Worm (Caenorhabditis elegans) whole organism, late embryonic: Measurements from ENCODE around the gene Y39A1A.20.

Experiments
- C08G9.2 ChIP-seq: sonication (generic microtip); optimal IDR thresholded peaks from 2 replicates; lab custom pipeline; 2016; ENCODE audit warnings: mild to moderate bottlenecking, missing genetic modification characterization, moderate library complexity, missing compliant biosample characterization
- C38D4.7 ChIP-seq: fragments of 200-800 bp; sonication (Bioruptor generic); optimal IDR thresholded peaks from 2 replicates; lab custom pipeline; 2018; ENCODE audit warnings: mild to moderate bottlenecking, missing genetic modification characterization, moderate library complexity, missing compliant biosample characterization
- F13H6.1 ChIP-seq: sonication (generic microtip); optimal IDR thresholded peaks from 2 replicates; lab custom pipeline; 2016; ENCODE audit warnings: missing genetic modification characterization, missing compliant biosample characterization
- K09A11.1 ChIP-seq: sonication (generic microtip); optimal IDR thresholded peaks from 2 replicates; lab custom pipeline; 2017; ENCODE audit warnings: antibody characterized with exemption, mild to moderate bottlenecking, missing genetic modification characterization, missing compliant biosample characterization; ENCODE audit not compliant: insufficient read depth
- T23F11.4 ChIP-seq: fragments of 200-800 bp; sonication (Bioruptor generic); optimal IDR thresholded peaks from 2 replicates; lab custom pipeline; 2018; ENCODE audit warnings: mild to moderate bottlenecking, missing genetic modification characterization, missing compliant biosample characterization
- Y22D7AL.16 ChIP-seq: sonication (generic microtip); optimal IDR thresholded peaks from 2 replicates; lab custom pipeline; 2016; ENCODE audit warnings: missing genetic modification characterization, missing compliant biosample characterization
- ceh-14 ChIP-seq: sonication (generic microtip); optimal IDR thresholded peaks from 2 replicates; lab custom pipeline; 2016; ENCODE audit warnings: missing genotype, missing genetic modification characterization, missing compliant biosample characterization
- ceh-18 ChIP-seq: sonication (generic microtip); optimal IDR thresholded peaks from 2 replicates; lab custom pipeline; 2016; ENCODE audit warnings: missing genetic modification characterization, missing compliant biosample characterization
- ceh-19 ChIP-seq: fragments of 200-800 bp; sonication (Bioruptor generic); optimal IDR thresholded peaks from 2 replicates; lab custom pipeline; 2018; ENCODE audit warnings: mild to moderate bottlenecking, missing genetic modification characterization, missing compliant biosample characterization
- ceh-22 ChIP-seq: sonication (generic microtip); optimal IDR thresholded peaks from 2 replicates; lab custom pipeline; 2017; ENCODE audit warnings: missing biosample characterization, missing genetic modification characterization
- ceh-30 ChIP-seq: fragments of 150-350 bp; optimal IDR thresholded peaks from 2 replicates; lab custom pipeline; 2014; ENCODE audit warnings: missing biosample characterization, missing genetic modification characterization
- ceh-31 ChIP-seq: sonication (generic microtip); optimal IDR thresholded peaks from 2 replicates; lab custom pipeline; 2016; ENCODE audit warnings: missing genetic modification characterization, missing compliant biosample characterization
- ceh-45 ChIP-seq: fragments of 200-800 bp; sonication (Bioruptor generic); IDR thresholded peaks from 2 replicates; pipeline ENCODE4 v1.3.6; 2022; ENCODE audit warnings: missing genetic modification reagents, missing genetic modification characterization, missing compliant biosample characterization
- ceh-48 ChIP-seq: sonication (generic microtip); optimal IDR thresholded peaks from 2 replicates; lab custom pipeline; 2016; ENCODE audit warnings: missing genetic modification characterization, inconsistent platforms, missing compliant biosample characterization
- ceh-6 ChIP-seq: fragments of 200-800 bp; sonication (Bioruptor generic); optimal IDR thresholded peaks from 2 replicates; lab custom pipeline; 2018; ENCODE audit warnings: mild to moderate bottlenecking, missing genetic modification characterization, missing compliant biosample characterization
- ceh-9 ChIP-seq: sonication (generic microtip); optimal IDR thresholded peaks from 2 replicates; lab custom pipeline; 2016; ENCODE audit warnings: mild to moderate bottlenecking, missing genetic modification characterization, inconsistent platforms, missing compliant biosample characterization
- dve-1 ChIP-seq: sonication (generic microtip); optimal IDR thresholded peaks from 2 replicates; lab custom pipeline; 2017; ENCODE audit warnings: antibody characterized with exemption, mild to moderate bottlenecking, missing genetic modification characterization, missing compliant biosample characterization
- ets-4 ChIP-seq: sonication (generic microtip); optimal IDR thresholded peaks from 2 replicates; lab custom pipeline; 2016; ENCODE audit warnings: missing genetic modification characterization, missing compliant biosample characterization
- eyg-1 ChIP-seq: sonication (generic microtip); optimal IDR thresholded peaks from 2 replicates; lab custom pipeline; 2016; ENCODE audit warnings: missing genotype, missing genetic modification characterization, missing compliant biosample characterization
- fax-1 ChIP-seq: sonication (generic microtip); optimal IDR thresholded peaks from 2 replicates; lab custom pipeline; 2016; ENCODE audit warnings: missing genotype, missing genetic modification characterization, missing compliant biosample characterization
- fkh-6 ChIP-seq: sonication (generic microtip); optimal IDR thresholded peaks from 2 replicates; lab custom pipeline; 2016; ENCODE audit warnings: missing genetic modification characterization, missing compliant biosample characterization
- gmeb-2 ChIP-seq: sonication (generic microtip); optimal IDR thresholded peaks from 2 replicates; lab custom pipeline; 2016; ENCODE audit warnings: missing genetic modification characterization, inconsistent platforms, missing compliant biosample characterization
- hlh-30 ChIP-seq: sonication (generic microtip); optimal IDR thresholded peaks from 2 replicates; lab custom pipeline; 2017; ENCODE audit warnings: antibody characterized with exemption, missing genetic modification characterization, missing compliant biosample characterization; ENCODE audit not compliant: insufficient read depth
- hlh-6 ChIP-seq: sonication (generic microtip); optimal IDR thresholded peaks from 2 replicates; lab custom pipeline; 2016; ENCODE audit warnings: missing genotype, missing genetic modification characterization, missing compliant biosample characterization
- hlh-8 ChIP-seq: sonication (generic microtip); optimal IDR thresholded peaks from 2 replicates; lab custom pipeline; 2016; ENCODE audit warnings: missing genotype, missing genetic modification characterization, missing compliant biosample characterization
- madf-2 ChIP-seq: sonication (generic microtip); optimal IDR thresholded peaks from 2 replicates; lab custom pipeline; 2017; ENCODE audit warnings: missing genetic modification characterization, missing compliant biosample characterization
- nfya-1 ChIP-seq: sonication (generic microtip); optimal IDR thresholded peaks from 2 replicates; lab custom pipeline; 2017; ENCODE audit warnings: missing genetic modification characterization, mild to moderate bottlenecking, missing compliant biosample characterization, antibody characterized with exemption, moderate library complexity
- nhr-11 ChIP-seq: fragments of 150-350 bp; optimal IDR thresholded peaks from 2 replicates; lab custom pipeline; 2014; ENCODE audit warnings: missing biosample characterization, missing genetic modification characterization
- pha-4 ChIP-seq: fragments of 150-350 bp; optimal IDR thresholded peaks from 2 replicates; lab custom pipeline; 2018; ENCODE audit warnings: missing biosample characterization, missing genetic modification reagents, missing genetic modification characterization
- pros-1 ChIP-seq: fragments of 150-350 bp; optimal IDR thresholded peaks from 2 replicates; lab custom pipeline; 2014; ENCODE audit warnings: missing biosample characterization, missing genetic modification reagents, missing genetic modification characterization
- ref-2 ChIP-seq: sonication (generic microtip); optimal IDR thresholded peaks from 2 replicates; lab custom pipeline; 2016; ENCODE audit warnings: missing genetic modification characterization, missing compliant biosample characterization
- rnt-1 ChIP-seq: sonication (generic microtip); optimal IDR thresholded peaks from 2 replicates; lab custom pipeline; 2016; ENCODE audit warnings: missing genetic modification characterization, missing compliant biosample characterization
- syd-9 ChIP-seq: sonication (generic microtip); optimal IDR thresholded peaks from 2 replicates; lab custom pipeline; 2016; ENCODE audit warnings: mild to moderate bottlenecking, missing genetic modification characterization, moderate library complexity, missing compliant biosample characterization
- tbx-2 ChIP-seq: sonication (generic microtip); optimal IDR thresholded peaks from 2 replicates; lab custom pipeline; 2016; ENCODE audit warnings: missing genetic modification characterization, missing compliant biosample characterization
- tbx-7 ChIP-seq: sonication (generic microtip); optimal IDR thresholded peaks from 2 replicates; lab custom pipeline; 2016; ENCODE audit warnings: missing genotype, missing genetic modification characterization, missing compliant biosample characterization
- ttx-3 ChIP-seq: sonication (generic microtip); optimal IDR thresholded peaks from 2 replicates; lab custom pipeline; 2016; ENCODE audit warnings: missing genetic modification reagents, missing genetic modification characterization, missing compliant biosample characterization
- unc-86 ChIP-seq: sonication (generic microtip); optimal IDR thresholded peaks from 2 replicates; lab custom pipeline; 2016; ENCODE audit warnings: missing genetic modification characterization, missing compliant biosample characterization
- zip-5 ChIP-seq: sonication (generic microtip); optimal IDR thresholded peaks from 2 replicates; lab custom pipeline; 2016; ENCODE audit warnings: missing genetic modification characterization, missing compliant biosample characterization
- ztf-16 ChIP-seq: sonication (generic microtip); optimal IDR thresholded peaks from 2 replicates; lab custom pipeline; 2017; ENCODE audit warnings: missing genetic modification characterization, missing compliant biosample characterization

Y39A1A.20 gene

ce11 chrIII:10691019-10691418 is 9.3 kb downstream of the Y39A1A.20 start, which contains the start of gene Y39A1A.17:
TSS of gene Y39A1A.17 (minus strand) at chrIII:10691119.
- TF ChIP-seq ceh-22 (tag; lab: Kevin White, UChicago) = no peak
- TF ChIP-seq dve-1 = no peak
- no peak for TF ChIP-seq ttx-3 (tag; lab: Kevin White, UChicago)
- TF ChIP-seq madf-2 (tag; lab: Kevin White, UChicago) = no peak
- no peak for TF ChIP-seq pros-1
- TF ChIP-seq pha-4 (tag; lab: Kevin White, UChicago) = no peak
- no peak for TF ChIP-seq fkh-6 (tag; lab: Kevin White, UChicago)
- no peak for TF ChIP-seq ceh-14 (tag; lab: Kevin White, UChicago)
- no peak for TF ChIP-seq tbx-7
- no peak for TF ChIP-seq ceh-18 (tag; lab: Kevin White, UChicago)
- no peak for TF ChIP-seq hlh-6 (tag; lab: Kevin White, UChicago)
- no peak for TF ChIP-seq fax-1 (tag; lab: Kevin White, UChicago)
- no peak for TF ChIP-seq gmeb-2 (tag; lab: Kevin White, UChicago)
- no peak for TF ChIP-seq zip-5 (tag; lab: Kevin White, UChicago)

- TF ChIP-seq syd-9 (tag; lab: Kevin White, UChicago) (no peak), pros-1 (no peak), ceh-6 (no peak), unc-86 (tag; lab: Kevin White, UChicago) (no peak), ceh-31 (tag; lab: Kevin White, UChicago) (no peak), dve-1 (no peak), nhr-11 (no peak), hlh-30 (tag; lab: Kevin White, UChicago) (no peak), ceh-48 (tag; lab: Kevin White, UChicago) (no peak), nfya-1 (tag; lab: Kevin White, UChicago) (no peak), rnt-1 (tag; lab: Kevin White, UChicago) (no peak), eyg-1 (tag; lab: Kevin White, UChicago) (no peak), ztf-16 (no peak), F13H6.1 (tag; lab: Kevin White, UChicago) (no peak), hlh-8 (no peak), tbx-2 (no peak), C08G9.2 (tag; lab: Kevin White, UChicago) (no peak), Y22D7AL.16 (tag; lab: Kevin White, UChicago) (no peak)
Measured at ce11 chrIII:10689057-10689456, 11.3 kb downstream of the Y39A1A.20 start, which contains the start of gene Y39A1A.31. TSS of gene Y39A1A.31 (minus strand) at chrIII:10689157.

ce11 chrIII:10678971-10679370 is 21.4 kb downstream of the Y39A1A.20 start, which contains the start of gene Y39A1A.16:
TSS of gene Y39A1A.16 (plus strand) at chrIII:10679271.
- TF ChIP-seq ref-2 (tag; lab: Kevin White, UChicago) (no peak), ceh-19 (GFP tag; lab: Kevin White, UChicago) (no peak), C38D4.7 (GFP tag; lab: Kevin White, UChicago) (no peak)

ce11 chrIII:10671894-10672293 is 28.5 kb downstream of the Y39A1A.20 start:
- TF ChIP-seq ceh-19 (GFP tag; lab: Kevin White, UChicago) (peak; percentile 44), ceh-14 (tag; lab: Kevin White, UChicago) (no peak), T23F11.4 (GFP tag; lab: Kevin White, UChicago) (no peak)

- TF ChIP-seq ceh-45 (GFP tag; lab: Robert Waterston, UW) (no peak), ceh-14 (tag; lab: Kevin White, UChicago) (no peak), ceh-9 (tag; lab: Kevin White, UChicago) (no peak), ets-4 (tag; lab: Kevin White, UChicago) (no peak), ceh-48 (tag; lab: Kevin White, UChicago) (no peak), syd-9 (tag; lab: Kevin White, UChicago) (no peak), ttx-3 (tag; lab: Kevin White, UChicago) (no peak), ceh-30 (tag; lab: Kevin White, UChicago) (no peak), nfya-1 (tag; lab: Kevin White, UChicago) (no peak), K09A11.1 (no peak), C08G9.2 (tag; lab: Kevin White, UChicago) (no peak), ref-2 (tag; lab: Kevin White, UChicago) (no peak)
- TF ChIP-seq, all 69 proteins: peak for 0
Measured at ce11 chrIII:10666640-10667039, 33.7 kb downstream of the Y39A1A.20 start.
